Worm (Caenorhabditis elegans): ENCODE results near the gene cwf-19L1.

cwf-19L1 gene

DNA sequence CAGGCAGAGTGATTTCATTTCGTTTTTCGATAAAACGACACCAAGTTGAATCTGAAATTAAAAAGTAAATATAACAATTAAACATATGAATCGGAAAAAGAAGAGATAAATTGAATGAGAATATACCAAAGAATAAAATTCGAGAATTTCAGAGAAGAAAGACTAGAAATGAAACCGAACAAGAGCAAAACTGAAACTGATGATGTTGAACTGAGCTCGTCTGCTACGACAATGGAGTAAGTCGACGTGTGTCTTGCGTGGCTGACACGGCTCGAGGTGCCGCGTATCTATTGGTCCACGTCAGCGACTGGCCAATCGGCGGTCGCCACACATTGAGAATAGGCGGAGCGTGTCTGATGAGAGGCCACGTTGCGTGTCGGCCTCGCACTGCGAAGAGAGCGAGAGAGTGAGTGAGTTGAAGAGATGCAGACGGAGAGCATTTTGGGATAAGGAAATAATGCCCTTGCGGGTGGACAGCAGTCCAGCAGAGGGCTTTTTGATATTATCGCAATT, 7.1 kb upstream of the cwf-19L1 start, which contains the start of gene crt-1 (continued):
- TF ChIP-seq snpc-1.2 (GFP tag; IDR thresholded peaks at IDR 0.05) (peak; percentile 41; the same call in 1 of the 2 replicates), daf-16 (GFP tag; optimal IDR thresholded peaks at IDR 0.05) (peak; percentile 52 to 63), daf-16 (tag; optimal IDR thresholded peaks at IDR 0.05) (peak; percentile 35), duxl-1 (tag; optimal IDR thresholded peaks at IDR 0.05; ENCODE audit: poor library complexity) (peak; percentile 74), ces-1 (GFP tag; optimal IDR thresholded peaks at IDR 0.05) (no peak), lin-13 (GFP tag; optimal IDR thresholded peaks at IDR 0.05) (peak; percentile 88), daf-19 (GFP tag; conservative IDR thresholded peaks at IDR 0.05) (no peak), zfp-2 (tag; optimal IDR thresholded peaks at IDR 0.05) (peak; percentile 32), sdz-12 (GFP tag; optimal IDR thresholded peaks at IDR 0.05) (no peak), daf-12 (tag; optimal IDR thresholded peaks at IDR 0.05) (no peak), R02D3.7 (tag; optimal IDR thresholded peaks at IDR 0.05) (no peak), F37D6.2 (tag; optimal IDR thresholded peaks at IDR 0.05) (peak; percentile 84), dpl-1 (GFP tag; optimal IDR thresholded peaks at IDR 0.05) (peak; percentile 84), unc-39 (tag; optimal IDR thresholded peaks at IDR 0.05) (no peak), T20F7.1 (GFP tag; optimal IDR thresholded peaks at IDR 0.05) (peak; percentile 84), spr-3 (GFP tag; optimal IDR thresholded peaks at IDR 0.05) (peak; percentile 77), snpc-4 (tag; optimal IDR thresholded peaks at IDR 0.05) (no peak), lim-7 (GFP tag; IDR thresholded peaks at IDR 0.05) (no peak), aha-1 (tag) (peak; percentile 100), ama-1 (optimal IDR thresholded peaks at IDR 0.05) (no peak), lin-39 (tag; optimal IDR thresholded peaks at IDR 0.05) (no peak), hlh-30 (tag; optimal IDR thresholded peaks at IDR 0.05; ENCODE audit: insufficient read depth) (peak; percentile 89), lsy-2 (tag; optimal IDR thresholded peaks at IDR 0.05) (peak; percentile 83 to 95), D1046.2 (GFP tag; IDR thresholded peaks at IDR 0.05) (peak; percentile 86; the same call in 1 of the 2 replicates), mxl-3 (GFP tag; optimal IDR thresholded peaks at IDR 0.05) (peak; percentile 99), lin-15B (tag; optimal IDR thresholded peaks at IDR 0.05) (peak; percentile 65), arid-1 (GFP tag; conservative IDR thresholded peaks at IDR 0.05) (0 out of 2 replicates have a peak, but pooled peaks have one; percentile 74), mes-2 (tag; optimal IDR thresholded peaks at IDR 0.05; ENCODE audit: poor library complexity, severe bottlenecking) (peak; percentile 90), dmd-8 (GFP tag; IDR thresholded peaks at IDR 0.05) (no peak), rbr-2 (tag; optimal IDR thresholded peaks at IDR 0.05) (peak; percentile 93), ZK546.5 (tag; optimal IDR thresholded peaks at IDR 0.05) (no peak), nhr-41 (GFP tag; IDR thresholded peaks at IDR 0.05) (peak; percentile 94), hlh-11 (tag; optimal IDR thresholded peaks at IDR 0.05) (peak; percentile 98), dmd-6 (GFP tag; IDR thresholded peaks at IDR 0.05) (peak; percentile 96), php-3 (GFP tag; IDR thresholded peaks at IDR 0.05) (peak; percentile 85), aly-2 (tag; optimal IDR thresholded peaks at IDR 0.05) (no peak), Y75B8A.6 (GFP tag; IDR thresholded peaks at IDR 0.05) (no peak), unc-130 (GFP tag; optimal IDR thresholded peaks at IDR 0.05) (no peak), nhr-237 (tag; optimal IDR thresholded peaks at IDR 0.05) (no peak), ctbp-1 (GFP tag; IDR thresholded peaks at IDR 0.05) (peak; percentile 86), madf-9 (GFP tag; conservative IDR thresholded peaks at IDR 0.05) (peak; percentile 51; the same call in 1 of the 2 replicates), tra-1 (GFP tag; IDR thresholded peaks at IDR 0.05) (peak; percentile 68), skn-1 (tag; optimal IDR thresholded peaks at IDR 0.05) (no peak), lir-3 (tag; optimal IDR thresholded peaks at IDR 0.05) (peak; percentile 20), fos-1 (tag; optimal IDR thresholded peaks at IDR 0.05) (no peak), ceh-20 (GFP tag; IDR thresholded peaks at IDR 0.05) (peak; percentile 92), nhr-48 (tag; optimal IDR thresholded peaks at IDR 0.05) (peak; percentile 86), ceh-32 (tag; optimal IDR thresholded peaks at IDR 0.05; ENCODE audit: poor library complexity) (peak; percentile 54), jun-1 (tag; optimal IDR thresholded peaks at IDR 0.05) (peak; percentile 64), F26F4.8 (GFP tag; conservative IDR thresholded peaks at IDR 0.05) (no peak), nhr-11 (tag; optimal IDR thresholded peaks at IDR 0.05) (peak; percentile 88), Y5F2A.4 (GFP tag; optimal IDR thresholded peaks at IDR 0.05) (no peak)
